Fruit fly (Drosophila melanogaster): ENCODE results near the gene CG15210.

Gene CG15210

DNA sequence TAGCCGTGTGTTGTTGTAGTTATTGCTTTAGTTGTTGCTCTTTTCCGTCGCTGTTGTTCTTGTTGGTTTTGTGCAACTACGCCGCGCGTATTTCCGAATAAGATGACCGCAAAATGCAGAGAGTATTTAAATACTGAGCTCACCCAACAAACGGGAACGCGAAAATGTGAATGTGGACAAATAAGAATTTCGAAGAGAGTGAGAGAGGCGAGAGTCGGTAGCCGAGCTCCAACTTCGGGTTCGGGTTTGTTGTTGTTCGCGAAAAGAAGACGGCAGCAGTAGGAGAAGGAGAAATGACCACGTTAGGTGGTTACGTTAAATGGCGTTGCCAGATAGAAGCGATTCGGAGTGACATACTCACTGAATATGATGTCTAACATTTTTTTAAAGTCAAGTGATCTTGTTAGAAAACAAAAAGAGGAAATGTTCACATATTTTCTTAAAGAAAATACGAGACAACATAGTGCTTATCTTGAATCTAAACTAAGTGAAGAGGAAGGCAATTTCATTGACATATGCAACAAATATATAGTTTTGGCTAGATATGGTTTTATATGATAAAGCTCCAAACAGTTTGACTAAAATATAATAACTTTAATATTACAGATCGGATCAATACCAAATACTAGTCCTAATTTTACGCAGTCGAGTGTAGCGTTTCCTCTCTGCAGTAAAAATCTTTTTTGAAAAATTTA, 32.2 kb upstream of the CG15210 start (continued):
- TF ChIP-seq Scr (GFP tag; IDR thresholded peaks at IDR 0.05; ENCODE audit: partially characterized antibody) (0 out of 2 replicates have a peak, but pooled peaks have one; percentile 10), cad (GFP tag; optimal IDR thresholded peaks at IDR 0.05) (no peak), zfh2 (GFP tag; optimal IDR thresholded peaks at IDR 0.05) (no peak), pho (GFP tag; optimal IDR thresholded peaks at IDR 0.05) (no peak), az2 (GFP tag; optimal IDR thresholded peaks at IDR 0.05) (no peak), HHEX (GFP tag; optimal IDR thresholded peaks at IDR 0.05) (no peak), Sry-δ (GFP tag; optimal IDR thresholded peaks at IDR 0.05) (no peak), CHES-1-like (GFP tag; optimal IDR thresholded peaks at IDR 0.05) (no peak), CG11398 (GFP tag; optimal IDR thresholded peaks at IDR 0.05) (no peak), CG17328 (GFP tag; IDR thresholded peaks at IDR 0.05) (no peak), nau (GFP tag; optimal IDR thresholded peaks at IDR 0.05) (no peak), Sin3A (optimal IDR thresholded peaks at IDR 0.05) (no peak), dan (GFP tag; IDR thresholded peaks at IDR 0.05) (no peak), Hmx (GFP tag; optimal IDR thresholded peaks at IDR 0.05) (no peak), D19A (tag; optimal IDR thresholded peaks at IDR 0.05) (no peak), Sry-β (GFP tag; optimal IDR thresholded peaks at IDR 0.05) (no peak), CG9437 (GFP tag; optimal IDR thresholded peaks at IDR 0.05) (peak; percentile 98), CG8359 (GFP tag; optimal IDR thresholded peaks at IDR 0.05; ENCODE audit: borderline replicate concordance) (no peak), CG10274 (GFP tag; optimal IDR thresholded peaks at IDR 0.05) (no peak), usp (GFP tag; optimal IDR thresholded peaks at IDR 0.05) (no peak), so (GFP tag; IDR thresholded peaks at IDR 0.05) (no peak), CG14441 (GFP tag; IDR thresholded peaks at IDR 0.05) (no peak), E2f2 (GFP tag; IDR thresholded peaks at IDR 0.05) (0 out of 2 replicates have a peak, but pooled peaks have one; percentile 15), Lpt (GFP tag; optimal IDR thresholded peaks at IDR 0.05) (no peak), zf30C (GFP tag; optimal IDR thresholded peaks at IDR 0.05) (no peak), CG16813 (GFP tag; IDR thresholded peaks at IDR 0.05; ENCODE audit: partially characterized antibody) (no peak), CG12659 (GFP tag; optimal IDR thresholded peaks at IDR 0.05) (peak; percentile 0), CG2678 (tag; optimal IDR thresholded peaks at IDR 0.05) (peak; percentile 3), CG2712 (tag; optimal IDR thresholded peaks at IDR 0.05) (peak; percentile 13), unc-4 (GFP tag; IDR thresholded peaks at IDR 0.05; ENCODE audit: partially characterized antibody) (no peak), CG17361 (GFP tag; IDR thresholded peaks at IDR 0.05) (no peak), CG16815 (GFP tag; optimal IDR thresholded peaks at IDR 0.05) (no peak), tio (GFP tag; optimal IDR thresholded peaks at IDR 0.05) (no peak), NC2α (GFP tag; optimal IDR thresholded peaks at IDR 0.05) (no peak), MTF-1 (GFP tag; optimal IDR thresholded peaks at IDR 0.05; ENCODE audit: borderline replicate concordance) (no peak), Atf3 (GFP tag; optimal IDR thresholded peaks at IDR 0.05) (no peak), Vsx1 (GFP tag; optimal IDR thresholded peaks at IDR 0.05) (no peak), CG12769 (tag; optimal IDR thresholded peaks at IDR 0.05) (peak; percentile 84), lab (GFP tag; optimal IDR thresholded peaks at IDR 0.05) (peak; percentile 6), ara (GFP tag; IDR thresholded peaks at IDR 0.05) (no peak), Nf-YA (GFP tag; IDR thresholded peaks at IDR 0.05) (no peak), CG3995 (GFP tag; optimal IDR thresholded peaks at IDR 0.05) (no peak), nmo (GFP tag; optimal IDR thresholded peaks at IDR 0.05) (no peak), stc (GFP tag; IDR thresholded peaks at IDR 0.05) (peak; percentile 9; the same call in 1 of the 2 replicates), Trl (optimal IDR thresholded peaks at IDR 0.05) (peak; percentile 38 to 60), Trl (GFP tag; optimal IDR thresholded peaks at IDR 0.05) (no peak), gem (tag; optimal IDR thresholded peaks at IDR 0.05) (peak; percentile 8), Mad (GFP tag; optimal IDR thresholded peaks at IDR 0.05) (no peak), Doc2 (GFP tag; IDR thresholded peaks at IDR 0.05) (no peak), CG2120 (GFP tag; optimal IDR thresholded peaks at IDR 0.05) (peak; percentile 17), CG15479 (GFP tag; optimal IDR thresholded peaks at IDR 0.05) (peak; percentile 19)

All from whole organism, embryonic.